Fruit fly (Drosophila melanogaster): Measurements from ENCODE around the gene RhoGEF3.

Gene RhoGEF3

dm6 chr3L:263500-264377, 13.5 kb upstream of the RhoGEF3 start:
- TF ChIP-seq trem (tag; optimal IDR thresholded peaks at IDR 0.05), result no peak
- no peak for TF ChIP-seq so (GFP tag; IDR thresholded peaks at IDR 0.05)
- TF ChIP-seq CG3847 (GFP tag; IDR thresholded peaks at IDR 0.05), result no peak
- no peak for TF ChIP-seq CG14710 (tag; optimal IDR thresholded peaks at IDR 0.05)
- peak; percentile 37 for TF ChIP-seq CG2116 (GFP tag; optimal IDR thresholded peaks at IDR 0.05)
- TF ChIP-seq CG17612 (GFP tag; IDR thresholded peaks at IDR 0.05), result no peak
- no peak for TF ChIP-seq CG1603 (tag; optimal IDR thresholded peaks at IDR 0.05)
- TF ChIP-seq Nf-YA (GFP tag; IDR thresholded peaks at IDR 0.05), result no peak
- TF ChIP-seq Hr3 (GFP tag; optimal IDR thresholded peaks at IDR 0.05), result no peak
- TF ChIP-seq NK7.1 (GFP tag; optimal IDR thresholded peaks at IDR 0.05), result no peak
- no peak for TF ChIP-seq CG6175 (GFP tag; IDR thresholded peaks at IDR 0.05)
- no peak for TF ChIP-seq CG3065 (GFP tag; optimal IDR thresholded peaks at IDR 0.05)
- no peak for TF ChIP-seq Hmx (GFP tag; optimal IDR thresholded peaks at IDR 0.05)
- no peak for TF ChIP-seq CG18011 (GFP tag; optimal IDR thresholded peaks at IDR 0.05)
- TF ChIP-seq disco-r (GFP tag; optimal IDR thresholded peaks at IDR 0.05), result no peak
- TF ChIP-seq CG30431 (GFP tag; optimal IDR thresholded peaks at IDR 0.05), result no peak
- TF ChIP-seq pan (optimal IDR thresholded peaks at IDR 0.05), result no peak
- TF ChIP-seq pan (GFP tag; optimal IDR thresholded peaks at IDR 0.05 in 1 of 2, IDR thresholded peaks at IDR 0.05 in 1 of 2), result no peak
- 0 out of 3 replicates have a peak, but pooled peaks have one; percentile 25 for TF ChIP-seq ken (GFP tag; IDR thresholded peaks at IDR 0.05)
- TF ChIP-seq CG7556 (GFP tag; optimal IDR thresholded peaks at IDR 0.05), result no peak
- no peak for TF ChIP-seq CG10209 (GFP tag; optimal IDR thresholded peaks at IDR 0.05)
- no peak for TF ChIP-seq Dip3 (GFP tag; optimal IDR thresholded peaks at IDR 0.05)
- no peak for TF ChIP-seq CG4404 (GFP tag; IDR thresholded peaks at IDR 0.05)
- no peak for TF ChIP-seq vnd (GFP tag; IDR thresholded peaks at IDR 0.05; ENCODE audit: partially characterized antibody)
- TF ChIP-seq Opbp (GFP tag; IDR thresholded peaks at IDR 0.05; ENCODE audit: partially characterized antibody), result peak; percentile 19; the same call in 1 of the 3 replicates
- TF ChIP-seq BtbVII (GFP tag; optimal IDR thresholded peaks at IDR 0.05), result no peak
- TF ChIP-seq CG11504 (tag; optimal IDR thresholded peaks at IDR 0.05), result no peak
- no peak for TF ChIP-seq br (optimal IDR thresholded peaks at IDR 0.05)
- no peak for TF ChIP-seq fd64A (GFP tag; optimal IDR thresholded peaks at IDR 0.05)
- no peak for TF ChIP-seq Doc3 (GFP tag; IDR thresholded peaks at IDR 0.05; ENCODE audit: partially characterized antibody)
- no peak for TF ChIP-seq emc (GFP tag; optimal IDR thresholded peaks at IDR 0.05)
- TF ChIP-seq zen2 (GFP tag; IDR thresholded peaks at IDR 0.05; ENCODE audit: partially characterized antibody), result no peak
- TF ChIP-seq CG17186 (GFP tag; optimal IDR thresholded peaks at IDR 0.05), result no peak
- TF ChIP-seq CG2120 (GFP tag; optimal IDR thresholded peaks at IDR 0.05), result no peak
- no peak for TF ChIP-seq stc (GFP tag; IDR thresholded peaks at IDR 0.05)
- TF ChIP-seq zf30C (GFP tag; optimal IDR thresholded peaks at IDR 0.05), result no peak
- TF ChIP-seq CG1233 (GFP tag; optimal IDR thresholded peaks at IDR 0.05), result no peak
- no peak for TF ChIP-seq tll (GFP tag; optimal IDR thresholded peaks at IDR 0.05)
- TF ChIP-seq CG3726 (GFP tag; IDR thresholded peaks at IDR 0.05), result no peak
- TF ChIP-seq CG6765 (GFP tag; optimal IDR thresholded peaks at IDR 0.05), result no peak
- TF ChIP-seq CG13624 (GFP tag; optimal IDR thresholded peaks at IDR 0.05), result no peak
- no peak for TF ChIP-seq B-H1 (GFP tag; IDR thresholded peaks at IDR 0.05)
- TF ChIP-seq cas (GFP tag; IDR thresholded peaks at IDR 0.05), result no peak
- TF ChIP-seq fru (optimal IDR thresholded peaks at IDR 0.05), result no peak
- peak; percentile 61 for TF ChIP-seq Med (GFP tag)
- TF ChIP-seq Poxn (GFP tag; IDR thresholded peaks at IDR 0.05), result no peak
- no peak for TF ChIP-seq run (tag; optimal IDR thresholded peaks at IDR 0.05)
- TF ChIP-seq da (GFP tag; optimal IDR thresholded peaks at IDR 0.05), result no peak
- TF ChIP-seq Ada2b (GFP tag; IDR thresholded peaks at IDR 0.05), result 0 out of 2 replicates have a peak, but pooled peaks have one; percentile 6
- TF ChIP-seq Fer2 (tag; optimal IDR thresholded peaks at IDR 0.05), result no peak
- peak; percentile 93 for TF ChIP-seq CG10321 (GFP tag; IDR thresholded peaks at IDR 0.05)

All from whole organism, embryonic.